Worm (Caenorhabditis elegans) whole organism, L4/young adult: ENCODE results near the gene F09B12.7.

Source experiments
- dao-5 ChIP-seq: sonication (generic microtip); optimal IDR thresholded peaks from 2 replicates; lab custom pipeline; 2016; ENCODE audit warnings: missing genotype, missing genetic modification characterization, moderate library complexity, missing compliant biosample characterization
- him-1 ChIP-seq: sonication (generic microtip); optimal IDR thresholded peaks from 2 replicates; lab custom pipeline; 2016; ENCODE audit warnings: missing genotype, missing genetic modification reagents, missing genetic modification characterization, missing compliant biosample characterization

- TF ChIP-seq him-1 (tag; lab: Kevin White, UChicago) (no peak), dao-5 (tag; lab: Kevin White, UChicago) (no peak)
Measured at ce11 chrX:15089123-15089522, 5.8 kb downstream of the F09B12.7 start, which contains the start of gene flr-4.
